Worm (Caenorhabditis elegans) whole organism, L4 larva: Measurements from ENCODE around the gene mrpl-12.

ENCODE experiments used
- daf-19 ChIP-seq: fragments of 200-800 bp; sonication (Bioruptor generic); conservative IDR thresholded peaks from 2 replicates; pipeline ENCODE4 v1.3.6; 2022; ENCODE audit warnings: missing genetic modification characterization, missing compliant biosample characterization
- dmd-6 ChIP-seq: fragments of 200-800 bp; sonication (Bioruptor generic); IDR thresholded peaks from 2 replicates; pipeline ENCODE4 v1.3.6; 2022; ENCODE audit warnings: missing genetic modification reagents, missing genetic modification characterization, missing compliant biosample characterization
- dpl-1 ChIP-seq: fragments of 150-350 bp; optimal IDR thresholded peaks from 2 replicates; lab custom pipeline; 2014; ENCODE audit warnings: missing biosample characterization, missing genetic modification reagents, missing genetic modification characterization
- egl-27 ChIP-seq: sonication (generic microtip); optimal IDR thresholded peaks from 3 replicates; lab custom pipeline; 2017; ENCODE audit warnings: missing biosample characterization, missing genetic modification reagents, missing genetic modification characterization
- fos-1 ChIP-seq: fragments of 150-350 bp; optimal IDR thresholded peaks from 2 replicates; lab custom pipeline; 2014; ENCODE audit warnings: missing biosample characterization, missing genetic modification characterization
- jun-1 ChIP-seq: fragments of 150-350 bp; optimal IDR thresholded peaks from 2 replicates; lab custom pipeline; 2014; ENCODE audit warnings: missing biosample characterization, missing genetic modification reagents, missing genetic modification characterization
- lsy-2 ChIP-seq, 2 experiments: fragments of 150-350 bp in 1 of 2; sonication (generic microtip) in 1 of 2; optimal IDR thresholded peaks; 2 replicates each; lab custom pipeline; 2014 to 2017; ENCODE audit warnings: missing biosample characterization in 2 of 2, missing genetic modification characterization in 2 of 2
- madf-9 ChIP-seq: fragments of 200-800 bp; sonication (Bioruptor generic); conservative IDR thresholded peaks from 2 replicates; pipeline ENCODE4 v1.3.6; 2022; ENCODE audit warnings: missing genetic modification reagents, missing genetic modification characterization, missing compliant biosample characterization
- nhr-10 ChIP-seq: fragments of 150-350 bp; optimal IDR thresholded peaks from 2 replicates; lab custom pipeline; 2014; ENCODE audit warnings: missing biosample characterization, missing genetic modification characterization
- nhr-237 ChIP-seq: sonication (generic microtip); optimal IDR thresholded peaks from 2 replicates; lab custom pipeline; 2017; ENCODE audit warnings: missing biosample characterization, missing genetic modification characterization
- unc-62 ChIP-seq, 3 experiments: fragments of 150-350 bp in 1 of 3; sonication (generic microtip); optimal IDR thresholded peaks in 2 of 3; peaks in 1 of 3; 1 replicate in 1 of 3; 2 replicates in 2 of 3; lab custom pipeline; 2014 to 2017; ENCODE audit warnings: missing biosample characterization in 3 of 3, missing genetic modification characterization in 3 of 3, missing genetic modification reagents in 3 of 3, missing genotype in 1 of 3

- TF ChIP-seq fos-1 (tag; lab: Kevin White, UChicago) (no peak), egl-27 (tag; lab: Kevin White, UChicago) (no peak), dmd-6 (GFP tag; lab: Robert Waterston, UW) (no peak), dpl-1 (GFP tag; lab: Kevin White, UChicago) (no peak), daf-19 (no peak), madf-9 (GFP tag; lab: Robert Waterston, UW) (no peak), lsy-2 (tag; optimal IDR thresholded peaks at IDR 0.05; lab: Kevin White, UChicago) (no peak), jun-1 (no peak), nhr-10 (tag; lab: Kevin White, UChicago) (no peak), nhr-237 (tag; lab: Kevin White, UChicago) (no peak), unc-62 (GFP tag; optimal IDR thresholded peaks at IDR 0.05 in 1 of 2; lab: Kevin White, UChicago) (no peak), unc-62 (tag; optimal IDR thresholded peaks at IDR 0.05; lab: Kevin White, UChicago) (no peak)
Observed at ce11 chrIII:10689057-10689456, 18.5 kb upstream of the mrpl-12 start, which contains the start of gene Y39A1A.31.
